Fruit fly (Drosophila melanogaster): ENCODE measurements around the gene TpnC73F.
A peak's percentile ranks its signal among the peaks of the same experiment; 100 is the strongest.

The TpnC73F gene

DNA sequence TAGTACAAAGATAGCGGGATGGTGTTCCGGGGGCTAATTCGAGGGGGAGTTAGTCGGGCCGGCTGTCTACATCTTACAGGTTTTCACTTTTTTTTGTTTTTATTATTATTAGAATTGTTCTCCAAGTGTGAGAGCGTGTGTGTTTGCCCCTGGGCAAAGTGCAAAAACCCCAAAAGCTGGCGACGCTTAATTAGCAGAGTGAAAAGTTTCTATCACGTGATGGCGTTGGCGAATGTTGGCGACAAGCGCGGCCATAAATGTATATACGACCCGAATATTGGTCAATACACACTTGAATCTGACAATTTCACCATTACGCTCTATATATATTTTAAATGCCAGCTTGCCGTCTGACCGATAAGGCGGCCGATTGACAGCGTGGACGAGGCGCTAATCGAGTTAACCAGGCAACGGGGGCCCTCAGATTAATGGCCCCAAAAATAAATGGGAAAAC lies 36.9 kb upstream of the TpnC73F start:
- TF ChIP-seq CG6163 (GFP tag; IDR thresholded peaks at IDR 0.05) (0 out of 3 replicates have a peak, but pooled peaks have one; percentile 21), svp (GFP tag) (peak; percentile 42), CG6808 (GFP tag; optimal IDR thresholded peaks at IDR 0.05) (no peak), CG11902 (GFP tag; optimal IDR thresholded peaks at IDR 0.05) (no peak), topi (GFP tag; optimal IDR thresholded peaks at IDR 0.05) (no peak), Eip78C (GFP tag) (peak; percentile 39), vri (GFP tag; optimal IDR thresholded peaks at IDR 0.05) (peak; percentile 74), Eip93F (GFP tag; optimal IDR thresholded peaks at IDR 0.05) (peak; percentile 65), fkh (GFP tag; optimal IDR thresholded peaks at IDR 0.05) (peak; percentile 41)

DNA sequence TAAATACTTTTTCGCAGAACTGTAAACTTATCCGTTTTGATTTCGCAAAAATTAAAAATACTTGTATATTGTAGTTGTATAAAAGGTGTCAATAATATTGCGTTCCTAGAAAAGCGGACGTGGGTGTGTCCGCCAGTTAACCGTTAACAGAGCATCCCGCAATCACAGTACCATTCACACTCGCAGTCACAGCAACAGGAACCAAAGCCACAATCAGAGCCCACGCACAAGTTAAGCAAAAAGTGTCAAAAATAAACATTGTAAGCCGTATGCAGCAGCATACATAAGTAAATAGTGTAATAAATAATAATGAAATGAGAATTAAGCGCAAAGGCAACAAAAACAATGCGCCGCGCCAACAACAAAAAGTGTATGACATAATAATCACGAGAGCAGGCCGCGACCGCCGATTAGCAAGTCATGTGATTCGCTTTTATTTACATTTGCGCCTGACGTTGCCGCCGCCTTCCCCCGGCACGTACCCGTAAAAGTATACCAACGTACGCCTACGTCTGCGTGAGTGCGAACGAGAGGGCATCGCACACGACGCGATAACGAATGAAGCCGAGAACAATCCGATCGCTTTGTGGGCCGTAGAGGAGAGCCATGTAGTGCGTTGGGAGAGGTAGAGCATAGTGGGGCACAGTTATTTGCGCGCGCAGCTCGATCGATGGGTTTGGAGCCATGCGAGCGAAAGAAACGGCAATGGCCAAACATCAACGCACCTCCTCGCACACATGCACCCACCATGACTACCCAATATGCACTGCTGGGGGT lies 36.0 kb upstream of the TpnC73F start:
- TF ChIP-seq CG7368 (GFP tag; optimal IDR thresholded peaks at IDR 0.05): no peak
- peak; percentile 26 for TF ChIP-seq CG32006 (GFP tag; optimal IDR thresholded peaks at IDR 0.05)
- peak; percentile 67 for TF ChIP-seq CG1621 (tag; optimal IDR thresholded peaks at IDR 0.05)
- peak; percentile 97 for TF ChIP-seq svp (GFP tag)
- TF ChIP-seq eg (GFP tag; IDR thresholded peaks at IDR 0.05): peak; percentile 29
- TF ChIP-seq CG3032 (tag; optimal IDR thresholded peaks at IDR 0.05): no peak
- TF ChIP-seq CG15336 (GFP tag; IDR thresholded peaks at IDR 0.05): no peak
- no peak for TF ChIP-seq Ets96B (tag; optimal IDR thresholded peaks at IDR 0.05)
- TF ChIP-seq lz (GFP tag; optimal IDR thresholded peaks at IDR 0.05): peak; percentile 48
- TF ChIP-seq Eip93F (GFP tag; optimal IDR thresholded peaks at IDR 0.05): peak; percentile 21
- peak; percentile 63 for TF ChIP-seq Hr39 (GFP tag; optimal IDR thresholded peaks at IDR 0.05)
- peak; percentile 34 for TF ChIP-seq CG10669 (GFP tag; optimal IDR thresholded peaks at IDR 0.05)
- TF ChIP-seq CG11294 (GFP tag; IDR thresholded peaks at IDR 0.05): no peak
- peak; percentile 47 for TF ChIP-seq Smox (GFP tag; optimal IDR thresholded peaks at IDR 0.05)
- peak; percentile 75 for TF ChIP-seq Sox14 (GFP tag; optimal IDR thresholded peaks at IDR 0.05)
- peak; percentile 29 for TF ChIP-seq acj6 (GFP tag; optimal IDR thresholded peaks at IDR 0.05)
- TF ChIP-seq CG6792 (GFP tag; optimal IDR thresholded peaks at IDR 0.05): peak; percentile 22
- TF ChIP-seq CG10631 (GFP tag; optimal IDR thresholded peaks at IDR 0.05): no peak
- TF ChIP-seq CG8632 (GFP tag; optimal IDR thresholded peaks at IDR 0.05): peak; percentile 38
- TF ChIP-seq CG6276 (GFP tag; optimal IDR thresholded peaks at IDR 0.05): no peak
- TF ChIP-seq CG16779 (tag; optimal IDR thresholded peaks at IDR 0.05): peak; percentile 29
- no peak for TF ChIP-seq CG6808 (GFP tag; optimal IDR thresholded peaks at IDR 0.05)
- TF ChIP-seq CG9139 (GFP tag; optimal IDR thresholded peaks at IDR 0.05): peak; percentile 49
- peak; percentile 29 for TF ChIP-seq topi (GFP tag; optimal IDR thresholded peaks at IDR 0.05)
- TF ChIP-seq Gug (GFP tag; IDR thresholded peaks at IDR 0.05): peak; percentile 46
- peak; percentile 35 for TF ChIP-seq CG6163 (GFP tag; IDR thresholded peaks at IDR 0.05)
- peak in 1 of 2 experiments; percentile 14 for TF ChIP-seq salr (GFP tag; optimal IDR thresholded peaks at IDR 0.05)
- peak; percentile 47 for TF ChIP-seq esn (GFP tag; optimal IDR thresholded peaks at IDR 0.05)
- TF ChIP-seq Eip75B (GFP tag; optimal IDR thresholded peaks at IDR 0.05): peak; percentile 56
- peak; percentile 99 for TF ChIP-seq fkh (GFP tag; optimal IDR thresholded peaks at IDR 0.05)
- peak; percentile 46 for TF ChIP-seq CG31627 (GFP tag; optimal IDR thresholded peaks at IDR 0.05)
- TF ChIP-seq CG34406 (GFP tag; optimal IDR thresholded peaks at IDR 0.05): peak; percentile 45
- TF ChIP-seq CG6854 (GFP tag; optimal IDR thresholded peaks at IDR 0.05): peak; percentile 43
- TF ChIP-seq OdsH (GFP tag; optimal IDR thresholded peaks at IDR 0.05): peak; percentile 56
- peak; percentile 12 for TF ChIP-seq CG11902 (GFP tag; optimal IDR thresholded peaks at IDR 0.05)
- TF ChIP-seq Hr4 (GFP tag; optimal IDR thresholded peaks at IDR 0.05): peak; percentile 42
- peak; percentile 50 for TF ChIP-seq Lpt (GFP tag; optimal IDR thresholded peaks at IDR 0.05)
- no peak; the same call in 2 of the 3 replicates for TF ChIP-seq CG8119 (GFP tag; IDR thresholded peaks at IDR 0.05)
- TF ChIP-seq Blimp-1 (GFP tag; optimal IDR thresholded peaks at IDR 0.05): peak; percentile 30
- no peak for TF ChIP-seq fd85E (GFP tag; optimal IDR thresholded peaks at IDR 0.05)
- TF ChIP-seq ss (GFP tag; optimal IDR thresholded peaks at IDR 0.05): peak; percentile 54 to 62
- TF ChIP-seq spab (GFP tag; optimal IDR thresholded peaks at IDR 0.05): no peak
- TF ChIP-seq vri (GFP tag; optimal IDR thresholded peaks at IDR 0.05): peak; percentile 100
- TF ChIP-seq Met (GFP tag; optimal IDR thresholded peaks at IDR 0.05): peak; percentile 32
- no peak for TF ChIP-seq CG8319 (GFP tag; optimal IDR thresholded peaks at IDR 0.05)
- peak; percentile 15 for TF ChIP-seq cyc (GFP tag; optimal IDR thresholded peaks at IDR 0.05)

All from whole organism, prepupa.